Fruit fly (Drosophila melanogaster): ENCODE measurements around the gene bbx.
A peak's percentile ranks its signal among the peaks of the same experiment; 100 is the strongest.

Gene bbx

dm6 chrX:21339476-21339931 lies 23.3 kb upstream of the bbx start, which contains the start of the genes tty and fliI (continued):
- TF ChIP-seq Lim3 (GFP tag; IDR thresholded peaks at IDR 0.05) (peak; percentile 46; the same call in 1 of the 2 replicates), CG31365 (tag; optimal IDR thresholded peaks at IDR 0.05) (no peak), fru (optimal IDR thresholded peaks at IDR 0.05) (no peak), Mad (GFP tag; optimal IDR thresholded peaks at IDR 0.05) (peak; percentile 86), CG6813 (GFP tag; optimal IDR thresholded peaks at IDR 0.05) (peak; percentile 41), Hey (tag; optimal IDR thresholded peaks at IDR 0.05) (no peak), Vsx1 (GFP tag; optimal IDR thresholded peaks at IDR 0.05) (peak; percentile 74), Xbp1 (GFP tag; optimal IDR thresholded peaks at IDR 0.05) (peak; percentile 85), zfh1 (GFP tag; IDR thresholded peaks at IDR 0.05) (peak; percentile 93), bsh (GFP tag; optimal IDR thresholded peaks at IDR 0.05) (peak; percentile 75 to 96), CG7357 (GFP tag; IDR thresholded peaks at IDR 0.05) (peak; percentile 75), ems (GFP tag; optimal IDR thresholded peaks at IDR 0.05) (peak; percentile 80), CG9817 (tag; optimal IDR thresholded peaks at IDR 0.05) (peak; percentile 72), CG1024 (GFP tag; IDR thresholded peaks at IDR 0.05) (peak; percentile 72), Bgb (GFP tag; IDR thresholded peaks at IDR 0.05; ENCODE audit: partially characterized antibody) (no peak), sr (GFP tag; IDR thresholded peaks at IDR 0.05) (peak; percentile 52; the same call in 1 of the 3 replicates), CG7963 (GFP tag; IDR thresholded peaks at IDR 0.05; ENCODE audit: partially characterized antibody) (no peak), Hr51 (GFP tag; optimal IDR thresholded peaks at IDR 0.05) (peak; percentile 76 to 83), CG5953 (GFP tag; IDR thresholded peaks at IDR 0.05) (peak; percentile 69; the same call in 1 of the 2 replicates), chn (GFP tag; optimal IDR thresholded peaks at IDR 0.05) (peak; percentile 92), emc (GFP tag; optimal IDR thresholded peaks at IDR 0.05) (peak; percentile 71), CG15601 (tag; optimal IDR thresholded peaks at IDR 0.05) (peak; percentile 46), CG10654 (GFP tag; optimal IDR thresholded peaks at IDR 0.05) (peak; percentile 78), cato (GFP tag; optimal IDR thresholded peaks at IDR 0.05; ENCODE audit: borderline replicate concordance) (peak; percentile 42), CG34224 (GFP tag; IDR thresholded peaks at IDR 0.05; ENCODE audit: partially characterized antibody) (no peak), CG18476 (GFP tag; optimal IDR thresholded peaks at IDR 0.05) (peak; percentile 68), CkIIα-i1 (GFP tag; IDR thresholded peaks at IDR 0.05) (0 out of 2 replicates have a peak, but pooled peaks have one; percentile 25), sisA (GFP tag; IDR thresholded peaks at IDR 0.05) (peak; percentile 92), rib (GFP tag; IDR thresholded peaks at IDR 0.05) (peak; percentile 87), pzg (GFP tag; optimal IDR thresholded peaks at IDR 0.05) (peak; percentile 89), psq (GFP tag; optimal IDR thresholded peaks at IDR 0.05) (no peak), tin (GFP tag; optimal IDR thresholded peaks at IDR 0.05) (peak; percentile 74), CG33213 (GFP tag; optimal IDR thresholded peaks at IDR 0.05) (peak; percentile 89), crol (GFP tag; IDR thresholded peaks at IDR 0.05) (peak; percentile 52; the same call in 1 of the 2 replicates), Hsf (GFP tag; optimal IDR thresholded peaks at IDR 0.05) (peak; percentile 89), CG32767 (GFP tag; IDR thresholded peaks at IDR 0.05) (peak; percentile 74), Atf-2 (GFP tag; optimal IDR thresholded peaks at IDR 0.05) (peak; percentile 67), sens (GFP tag) (peak; percentile 97), Doc2 (GFP tag; IDR thresholded peaks at IDR 0.05) (peak; percentile 67), nmo (GFP tag; optimal IDR thresholded peaks at IDR 0.05) (peak; percentile 87), ken (GFP tag; IDR thresholded peaks at IDR 0.05) (peak; percentile 90), CG8281 (tag; optimal IDR thresholded peaks at IDR 0.05) (peak; percentile 28), CG17359 (tag; optimal IDR thresholded peaks at IDR 0.05) (peak; percentile 90), cwo (GFP tag; optimal IDR thresholded peaks at IDR 0.05) (peak; percentile 60), CG1792 (GFP tag; optimal IDR thresholded peaks at IDR 0.05) (peak; percentile 55), grau (tag; optimal IDR thresholded peaks at IDR 0.05) (peak; percentile 75), CG3065 (GFP tag; optimal IDR thresholded peaks at IDR 0.05) (peak; percentile 63), Opbp (GFP tag; IDR thresholded peaks at IDR 0.05; ENCODE audit: partially characterized antibody) (peak; percentile 65), CG9727 (GFP tag; optimal IDR thresholded peaks at IDR 0.05) (peak; percentile 79), CG5180 (GFP tag; optimal IDR thresholded peaks at IDR 0.05) (no peak)

All from whole organism, embryonic.